Worm (Caenorhabditis elegans) whole organism, L2 larva: ENCODE results near the gene cwn-1.
"Not testable (repeated sequence)": the region's sequence is repeated elsewhere in the genome, so short reads cannot be mapped to it uniquely, and the experiment has no call there.

Experiments used
- C34F6.9 ChIP-seq: fragments of 150-350 bp; optimal IDR thresholded peaks from 2 replicates; lab custom pipeline; 2014; ENCODE audit warnings: missing biosample characterization, missing genetic modification characterization
- F13H6.1 ChIP-seq: sonication (generic microtip); optimal IDR thresholded peaks from 2 replicates; lab custom pipeline; 2016; ENCODE audit warnings: missing genetic modification characterization, missing compliant biosample characterization
- R02D3.7 ChIP-seq: fragments of 150-350 bp; optimal IDR thresholded peaks from 2 replicates; lab custom pipeline; 2014; ENCODE audit warnings: missing biosample characterization, missing genetic modification characterization
- Y55F3AM.14 ChIP-seq: fragments of 200-800 bp; sonication (Bioruptor generic); optimal IDR thresholded peaks from 2 replicates; lab custom pipeline; 2018; ENCODE audit warnings: mild to moderate bottlenecking, missing genetic modification characterization, missing compliant biosample characterization
- ZK546.5 ChIP-seq: sonication (generic microtip); optimal IDR thresholded peaks from 2 replicates; lab custom pipeline; 2017; ENCODE audit warnings: missing biosample characterization, missing genetic modification characterization
- alr-1 ChIP-seq: fragments of 150-350 bp; optimal IDR thresholded peaks from 2 replicates; lab custom pipeline; 2014; ENCODE audit warnings: missing biosample characterization, missing genetic modification characterization
- aly-2 ChIP-seq: fragments of 150-350 bp; optimal IDR thresholded peaks from 2 replicates; lab custom pipeline; 2014; ENCODE audit warnings: missing biosample characterization, missing genetic modification characterization
- ama-1 ChIP-seq: fragments of 150-350 bp; optimal IDR thresholded peaks from 2 replicates; lab custom pipeline; 2018; ENCODE audit warnings: inconsistent platforms
- blmp-1 ChIP-seq: sonication (generic microtip); optimal IDR thresholded peaks from 2 replicates; lab custom pipeline; 2017; ENCODE audit warnings: missing genetic modification characterization, mild to moderate bottlenecking, missing compliant biosample characterization, antibody characterized with exemption, moderate library complexity; ENCODE audit not compliant: insufficient read depth
- ceh-16 ChIP-seq: fragments of 150-350 bp; optimal IDR thresholded peaks from 2 replicates; lab custom pipeline; 2014; ENCODE audit warnings: missing biosample characterization, missing genetic modification characterization
- ceh-82 ChIP-seq: fragments of 150-350 bp; optimal IDR thresholded peaks from 2 replicates; lab custom pipeline; 2014; ENCODE audit warnings: missing biosample characterization, missing genetic modification characterization
- crh-2 ChIP-seq: sonication (generic microtip); optimal IDR thresholded peaks from 2 replicates; lab custom pipeline; 2017; ENCODE audit warnings: missing biosample characterization, missing genetic modification characterization
- dmd-4 ChIP-seq: sonication (generic microtip); optimal IDR thresholded peaks from 2 replicates; lab custom pipeline; 2017; ENCODE audit warnings: missing biosample characterization, missing genetic modification characterization
- egl-27 ChIP-seq: sonication (generic microtip); optimal IDR thresholded peaks from 3 replicates; lab custom pipeline; 2017; ENCODE audit warnings: missing biosample characterization, missing genetic modification reagents, missing genetic modification characterization
- elt-1 ChIP-seq: fragments of 150-350 bp; optimal IDR thresholded peaks from 2 replicates; lab custom pipeline; 2014; ENCODE audit warnings: missing biosample characterization, missing genetic modification characterization
- elt-3 ChIP-seq: sonication (generic microtip); optimal IDR thresholded peaks from 2 replicates; lab custom pipeline; 2017; ENCODE audit warnings: missing biosample characterization, missing genetic modification characterization
- fos-1 ChIP-seq: fragments of 150-350 bp; optimal IDR thresholded peaks from 2 replicates; lab custom pipeline; 2014; ENCODE audit warnings: missing biosample characterization, missing genetic modification characterization
- gmeb-1 ChIP-seq: fragments of 150-350 bp; optimal IDR thresholded peaks from 2 replicates; lab custom pipeline; 2014; ENCODE audit warnings: missing biosample characterization, missing genetic modification characterization
- lin-11 ChIP-seq: fragments of 150-350 bp; sonication (generic microtip); optimal IDR thresholded peaks from 2 replicates; lab custom pipeline; 2014; ENCODE audit warnings: missing biosample characterization, missing genetic modification characterization, inconsistent platforms, mixed read lengths
- lin-13 ChIP-seq: fragments of 150-350 bp; optimal IDR thresholded peaks from 2 replicates; lab custom pipeline; 2014; ENCODE audit warnings: missing biosample characterization, missing genetic modification reagents, missing genetic modification characterization
- lin-39 ChIP-seq: fragments of 150-350 bp; optimal IDR thresholded peaks from 2 replicates; lab custom pipeline; 2014; ENCODE audit warnings: missing biosample characterization, missing genetic modification reagents, missing genetic modification characterization
- lsy-2 ChIP-seq, 2 experiments: fragments of 150-350 bp in 1 of 2; sonication (generic microtip) in 1 of 2; optimal IDR thresholded peaks; 2 replicates each; lab custom pipeline; 2014 to 2017; ENCODE audit warnings: missing biosample characterization in 2 of 2, missing genetic modification characterization in 2 of 2
- mbf-1 ChIP-seq: sonication (generic microtip); optimal IDR thresholded peaks from 2 replicates; lab custom pipeline; 2017; ENCODE audit warnings: missing biosample characterization, missing genetic modification characterization
- mdl-1 ChIP-seq, 2 experiments: fragments of 150-350 bp in 1 of 2; sonication (generic microtip) in 1 of 2; optimal IDR thresholded peaks; 2 replicates each; lab custom pipeline; 2017; ENCODE audit warnings: missing biosample characterization in 2 of 2, missing genetic modification characterization in 2 of 2
- nhr-10 ChIP-seq: sonication (generic microtip); optimal IDR thresholded peaks from 2 replicates; lab custom pipeline; 2017; ENCODE audit warnings: missing biosample characterization, missing genetic modification characterization
- nhr-11 ChIP-seq: fragments of 150-350 bp; optimal IDR thresholded peaks from 2 replicates; lab custom pipeline; 2014; ENCODE audit warnings: missing biosample characterization, missing genetic modification characterization
- nhr-12 ChIP-seq: fragments of 150-350 bp; optimal IDR thresholded peaks from 2 replicates; lab custom pipeline; 2014; ENCODE audit warnings: missing biosample characterization, missing genetic modification characterization
- nhr-129 ChIP-seq: fragments of 150-350 bp; optimal IDR thresholded peaks from 2 replicates; lab custom pipeline; 2014; ENCODE audit warnings: missing biosample characterization, missing genetic modification characterization
- nhr-23 ChIP-seq: fragments of 150-350 bp; optimal IDR thresholded peaks from 2 replicates; lab custom pipeline; 2014; ENCODE audit warnings: missing biosample characterization, missing genetic modification reagents, missing genetic modification characterization
- nhr-237 ChIP-seq: fragments of 150-350 bp; optimal IDR thresholded peaks from 2 replicates; lab custom pipeline; 2014; ENCODE audit warnings: missing biosample characterization, missing genetic modification characterization
- nhr-25 ChIP-seq: fragments of 150-350 bp; sonication (generic microtip); optimal IDR thresholded peaks from 3 replicates; lab custom pipeline; 2014; ENCODE audit warnings: missing biosample characterization, missing genetic modification characterization
- nhr-6 ChIP-seq: fragments of 150-350 bp; optimal IDR thresholded peaks from 2 replicates; lab custom pipeline; 2014; ENCODE audit warnings: missing biosample characterization, missing genetic modification characterization
- sem-4 ChIP-seq: fragments of 150-350 bp; optimal IDR thresholded peaks from 2 replicates; lab custom pipeline; 2014; ENCODE audit warnings: missing biosample characterization, missing genetic modification reagents, missing genetic modification characterization
- skn-1 ChIP-seq: sonication (generic microtip); optimal IDR thresholded peaks from 2 replicates; lab custom pipeline; 2017; ENCODE audit warnings: missing biosample characterization, missing genetic modification characterization
- sma-9 ChIP-seq, 2 experiments: fragments of 150-350 bp in 1 of 2; sonication (generic microtip) in 1 of 2; optimal IDR thresholded peaks; 2 replicates each; lab custom pipeline; 2014 to 2016; ENCODE audit warnings: missing genetic modification characterization in 2 of 2, mild to moderate bottlenecking in 1 of 2, missing biosample characterization in 1 of 2, missing compliant biosample characterization in 1 of 2, missing genetic modification reagents in 1 of 2, moderate library complexity in 1 of 2
- unc-39 ChIP-seq: fragments of 150-350 bp; optimal IDR thresholded peaks from 2 replicates; lab custom pipeline; 2014; ENCODE audit warnings: missing biosample characterization, missing genetic modification characterization
- unc-55 ChIP-seq: fragments of 150-350 bp; sonication (generic microtip); optimal IDR thresholded peaks from 3 replicates; lab custom pipeline; 2014; ENCODE audit warnings: missing biosample characterization, missing genetic modification reagents, missing genetic modification characterization
- unc-62 ChIP-seq: fragments of 150-350 bp; optimal IDR thresholded peaks from 2 replicates; lab custom pipeline; 2014; ENCODE audit warnings: missing biosample characterization, missing genetic modification reagents, missing genetic modification characterization
- zag-1 ChIP-seq: fragments of 150-350 bp; optimal IDR thresholded peaks from 2 replicates; lab custom pipeline; 2014; ENCODE audit warnings: missing biosample characterization, missing genetic modification characterization
- ztf-1 ChIP-seq: fragments of 200-800 bp; sonication (Bioruptor generic); conservative IDR thresholded peaks from 2 replicates; pipeline ENCODE4 v1.3.6; 2022; ENCODE audit warnings: missing genetic modification characterization, missing compliant biosample characterization
- ztf-11 ChIP-seq: sonication (generic microtip); optimal IDR thresholded peaks from 2 replicates; lab custom pipeline; 2017; ENCODE audit warnings: missing biosample characterization, missing genetic modification characterization
- ztf-4 ChIP-seq: fragments of 150-350 bp; optimal IDR thresholded peaks from 2 replicates; lab custom pipeline; 2014; ENCODE audit warnings: missing biosample characterization, missing genetic modification characterization

The cwn-1 gene

ce11 chrII:105327-105882 is 28.0 kb downstream of the cwn-1 start:
- no peak for TF ChIP-seq lin-13 (GFP tag; lab: Kevin White, UChicago)
- no peak for TF ChIP-seq nhr-25 (tag; lab: Kevin White, UChicago)
- no peak for TF ChIP-seq blmp-1 (tag; lab: Kevin White, UChicago)
- TF ChIP-seq egl-27 (tag; lab: Kevin White, UChicago): no peak
- no peak for TF ChIP-seq alr-1
- TF ChIP-seq lin-39 (tag; lab: Kevin White, UChicago): no peak
- no peak for TF ChIP-seq R02D3.7
- TF ChIP-seq Y55F3AM.14: no peak
- no peak for TF ChIP-seq unc-39
- no peak for TF ChIP-seq nhr-23
- TF ChIP-seq nhr-6 (tag; lab: Kevin White, UChicago): no peak

- no peak for TF ChIP-seq crh-2
- TF ChIP-seq ztf-11 (tag; lab: Kevin White, UChicago): no peak
- TF ChIP-seq unc-62: no peak
- TF ChIP-seq Y55F3AM.14: no peak
- TF ChIP-seq ceh-82 (tag; lab: Kevin White, UChicago): no peak
- TF ChIP-seq nhr-23: no peak
- TF ChIP-seq blmp-1 (tag; lab: Kevin White, UChicago): no peak
- no peak for TF ChIP-seq ama-1 (lab: Kevin White, UChicago)
- TF ChIP-seq elt-1: no peak
- no peak for TF ChIP-seq R02D3.7
- TF ChIP-seq ztf-4: no peak
Observed at ce11 chrII:104234-104633, 29.2 kb downstream of the cwn-1 start, which contains the start of gene col-68. Gene col-68 (plus strand): TSS chrII:104534.

- TF ChIP-seq skn-1 (tag; lab: Kevin White, UChicago) (no peak), nhr-10 (tag; lab: Kevin White, UChicago) (no peak), nhr-11 (no peak), unc-62 (no peak), mbf-1 (no peak)
Observed at ce11 chrII:101176-101575, 32.2 kb downstream of the cwn-1 start.

- not testable (repeated sequence) for TF ChIP-seq nhr-12 (tag; lab: Kevin White, UChicago); ceh-16 (tag; lab: Kevin White, UChicago); elt-1
Observed at ce11 chrII:98894-99293, 34.5 kb downstream of the cwn-1 start, which contains the start of gene C50D2.10. Gene C50D2.10 (plus strand): TSS chrII:99138.

ce11 chrII:97992-98763 is 35.2 kb downstream of the cwn-1 start, which contains the start of the genes luc-7L3 and sftb-6:
Gene luc-7L3 (minus strand): TSS chrII:98027.
Gene sftb-6 (plus strand): TSS chrII:98404.
- TF ChIP-seq nhr-12 (tag; lab: Kevin White, UChicago) (no peak), unc-62 (no peak), mbf-1 (no peak), sem-4 (no peak), ceh-16 (tag; lab: Kevin White, UChicago) (no peak), ZK546.5 (tag; lab: Kevin White, UChicago) (no peak), nhr-25 (tag; lab: Kevin White, UChicago) (peak; percentile 43), dmd-4 (no peak), unc-39 (no peak), ztf-1 (GFP tag; lab: Robert Waterston, UW) (no peak), gmeb-1 (tag; lab: Kevin White, UChicago) (peak; percentile 74), lin-11 (no peak), nhr-23 (no peak), elt-3 (tag; lab: Kevin White, UChicago) (no peak), alr-1 (no peak), unc-55 (GFP tag; lab: Kevin White, UChicago) (peak; percentile 74), nhr-237 (tag; lab: Kevin White, UChicago) (no peak), ceh-82 (tag; lab: Kevin White, UChicago) (no peak), F13H6.1 (tag; lab: Kevin White, UChicago) (no peak), blmp-1 (tag; lab: Kevin White, UChicago) (no peak), lsy-2 (tag; optimal IDR thresholded peaks at IDR 0.05; lab: Kevin White, UChicago) (peak; percentile 54 to 83), mdl-1 (tag; optimal IDR thresholded peaks at IDR 0.05; lab: Kevin White, UChicago) (no peak), nhr-11 (no peak), crh-2 (peak; percentile 40), C34F6.9 (tag; lab: Kevin White, UChicago) (peak; percentile 78), sma-9 (GFP tag; optimal IDR thresholded peaks at IDR 0.05; lab: Kevin White, UChicago) (no peak), sma-9 (tag; optimal IDR thresholded peaks at IDR 0.05; lab: Kevin White, UChicago) (no peak), skn-1 (tag; lab: Kevin White, UChicago) (no peak), zag-1 (tag; lab: Kevin White, UChicago) (no peak), aly-2 (tag; lab: Kevin White, UChicago) (no peak), ztf-4 (no peak), fos-1 (tag; lab: Kevin White, UChicago) (no peak), nhr-6 (tag; lab: Kevin White, UChicago) (peak; percentile 20), nhr-129 (no peak)
